Worm (Caenorhabditis elegans) whole organism, L4 larva: Measurements from ENCODE around the gene his-2.

ENCODE experiments used
- ceh-28 ChIP-seq: fragments of 150-350 bp; optimal IDR thresholded peaks from 2 replicates; lab custom pipeline; 2014; ENCODE audit warnings: missing biosample characterization, missing genetic modification reagents, missing genetic modification characterization
- lin-39 ChIP-seq: fragments of 150-350 bp; optimal IDR thresholded peaks from 2 replicates; lab custom pipeline; 2014; ENCODE audit warnings: missing biosample characterization, missing genetic modification reagents, missing genetic modification characterization
- lsy-2 ChIP-seq, 2 experiments: fragments of 150-350 bp in 1 of 2; sonication (generic microtip) in 1 of 2; optimal IDR thresholded peaks; 2 replicates each; lab custom pipeline; 2014 to 2017; ENCODE audit warnings: missing biosample characterization in 2 of 2, missing genetic modification characterization in 2 of 2
- pha-4 ChIP-seq, 2 experiments: fragments of 150-350 bp in 1 of 2; fragments of 200-800 bp in 1 of 2; sonication (Bioruptor generic) in 1 of 2; IDR thresholded peaks in 1 of 2; optimal IDR thresholded peaks in 1 of 2; 2 replicates each; pipeline versions ENCODE4 v1.3.6 to Lab custom; 2014 to 2022; ENCODE audit warnings: missing genetic modification characterization in 2 of 2, missing genetic modification reagents in 2 of 2, missing biosample characterization in 1 of 2, missing compliant biosample characterization in 1 of 2
- pqm-1 ChIP-seq: sonication (generic microtip); optimal IDR thresholded peaks from 2 replicates; lab custom pipeline; 2017; ENCODE audit warnings: missing biosample characterization, missing genetic modification characterization
- unc-62 ChIP-seq, 3 experiments: fragments of 150-350 bp in 1 of 3; sonication (generic microtip); optimal IDR thresholded peaks in 2 of 3; peaks in 1 of 3; 1 replicate in 1 of 3; 2 replicates in 2 of 3; lab custom pipeline; 2014 to 2017; ENCODE audit warnings: missing biosample characterization in 3 of 3, missing genetic modification characterization in 3 of 3, missing genetic modification reagents in 3 of 3, missing genotype in 1 of 3
- ztf-7 ChIP-seq: fragments of 150-350 bp; optimal IDR thresholded peaks from 2 replicates; lab custom pipeline; 2014; ENCODE audit warnings: missing biosample characterization, missing genetic modification characterization

DNA sequence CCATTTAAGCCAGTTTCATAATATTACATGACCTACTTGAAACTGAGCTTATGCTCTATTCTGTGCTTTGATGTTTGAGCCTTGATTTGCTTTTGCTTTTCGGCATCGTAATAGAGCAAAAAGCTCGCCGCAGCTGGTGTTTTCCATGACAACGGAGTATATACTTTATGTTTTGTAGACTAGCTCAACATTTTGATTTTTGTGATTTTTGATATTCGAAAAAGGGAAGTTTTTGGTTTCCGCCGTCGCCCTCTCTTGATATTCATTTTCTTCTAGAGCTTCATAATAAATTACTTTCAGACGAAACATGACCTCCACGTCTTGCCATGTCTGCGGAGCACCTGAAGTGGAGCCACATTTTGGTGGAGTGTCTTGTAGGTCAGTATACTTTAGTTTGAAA is 39.8 kb downstream of the his-2 start, which contains the start of gene nhr-63:
- TF ChIP-seq lsy-2 (tag; optimal IDR thresholded peaks at IDR 0.05; lab: Kevin White, UChicago): no peak
- no peak for TF ChIP-seq pha-4 (GFP tag; IDR thresholded peaks at IDR 0.05; lab: Robert Waterston, UW)
- no peak for TF ChIP-seq pha-4 (tag; optimal IDR thresholded peaks at IDR 0.05; lab: Kevin White, UChicago)
- no peak for TF ChIP-seq ceh-28 (tag; lab: Kevin White, UChicago)
- TF ChIP-seq unc-62 (GFP tag; optimal IDR thresholded peaks at IDR 0.05 in 1 of 2; lab: Kevin White, UChicago): no peak
- no peak for TF ChIP-seq unc-62 (tag; optimal IDR thresholded peaks at IDR 0.05; lab: Kevin White, UChicago)
- TF ChIP-seq ztf-7 (tag; lab: Kevin White, UChicago): no peak
- no peak for TF ChIP-seq lin-39 (tag; lab: Kevin White, UChicago)
- TF ChIP-seq pqm-1 (tag; lab: Kevin White, UChicago): no peak
